Fruit fly (Drosophila melanogaster) whole organism, prepupa: ENCODE data around the gene Sam-S.

ENCODE experiments used
- Blimp-1 ChIP-seq: fragments of 200-800 bp; sonication (Bioruptor generic); optimal IDR thresholded peaks from 3 replicates; lab custom pipeline; 2017; ENCODE audit warnings: missing biosample characterization, missing genetic modification characterization, mild to moderate bottlenecking, moderate library complexity, missing genetic modification reagents
- CG10631 ChIP-seq: fragments of 200-800 bp; sonication (Bioruptor generic); optimal IDR thresholded peaks from 2 replicates; lab custom pipeline; 2016; ENCODE audit warnings: missing biosample characterization, missing genetic modification characterization
- CG11294 ChIP-seq: fragments of 200-800 bp; sonication (Bioruptor generic); IDR thresholded peaks from 2 replicates; pipeline ENCODE4 v1.3.6; 2022; ENCODE audit warnings: missing biosample characterization, missing genetic modification characterization
- CG11762 ChIP-seq: fragments of 200-800 bp; sonication (Bioruptor generic); optimal IDR thresholded peaks from 3 replicates; lab custom pipeline; 2016; ENCODE audit warnings: missing biosample characterization, missing genetic modification characterization; ENCODE audit not compliant: insufficient read depth
- CG11902 ChIP-seq: fragments of 200-800 bp; sonication (Bioruptor generic); optimal IDR thresholded peaks from 3 replicates; lab custom pipeline; 2016; ENCODE audit warnings: missing biosample characterization, missing genetic modification characterization
- CG1621 ChIP-seq: fragments of 200-800 bp; sonication (Bioruptor generic); optimal IDR thresholded peaks from 3 replicates; lab custom pipeline; 2018; ENCODE audit warnings: missing biosample characterization, mild to moderate bottlenecking, missing genetic modification characterization
- CG3032 ChIP-seq: fragments of 200-800 bp; optimal IDR thresholded peaks from 2 replicates; lab custom pipeline; 2019; ENCODE audit warnings: missing biosample characterization, mild to moderate bottlenecking, missing genetic modification characterization, moderate library complexity
- CG31627 ChIP-seq: fragments of 200-800 bp; sonication (Bioruptor generic); optimal IDR thresholded peaks from 3 replicates; lab custom pipeline; 2016; ENCODE audit warnings: missing biosample characterization, missing genetic modification characterization
- CG32006 ChIP-seq: fragments of 200-800 bp; sonication (Bioruptor generic); optimal IDR thresholded peaks from 3 replicates; lab custom pipeline; 2017; ENCODE audit warnings: missing biosample characterization, mild to moderate bottlenecking, missing genetic modification characterization
- CG34406 ChIP-seq: fragments of 200-800 bp; sonication (Bioruptor generic); optimal IDR thresholded peaks from 3 replicates; lab custom pipeline; 2016; ENCODE audit warnings: missing biosample characterization, missing genetic modification characterization
- CG4318 ChIP-seq: fragments of 200-800 bp; sonication (Bioruptor generic); optimal IDR thresholded peaks from 3 replicates; lab custom pipeline; 2017; ENCODE audit warnings: missing biosample characterization, mild to moderate bottlenecking, missing genetic modification characterization
- CG6163 ChIP-seq: fragments of 200-800 bp; sonication (Bioruptor generic); IDR thresholded peaks from 3 replicates; pipeline ENCODE4 v1.3.6; 2022; ENCODE audit warnings: missing biosample characterization, missing genetic modification characterization
- CG6276 ChIP-seq: fragments of 200-800 bp; sonication (Bioruptor generic); optimal IDR thresholded peaks from 2 replicates; lab custom pipeline; 2017; ENCODE audit warnings: missing biosample characterization, mild to moderate bottlenecking, missing genetic modification characterization
- CG6792 ChIP-seq: fragments of 200-800 bp; sonication (Bioruptor generic); optimal IDR thresholded peaks from 3 replicates; lab custom pipeline; 2016; ENCODE audit warnings: missing biosample characterization, missing genetic modification characterization
- CG6808 ChIP-seq: fragments of 200-800 bp; sonication (Bioruptor generic); optimal IDR thresholded peaks from 3 replicates; lab custom pipeline; 2017; ENCODE audit warnings: missing biosample characterization, missing genetic modification characterization, mild to moderate bottlenecking, moderate library complexity, missing genetic modification reagents
- CG6854 ChIP-seq: fragments of 200-800 bp; sonication (Bioruptor generic); optimal IDR thresholded peaks from 2 replicates; lab custom pipeline; 2017; ENCODE audit warnings: missing biosample characterization, mild to moderate bottlenecking, missing genetic modification characterization
- CG8119 ChIP-seq: fragments of 200-800 bp; sonication (Bioruptor generic); IDR thresholded peaks from 3 replicates; pipeline ENCODE4 v1.3.6; 2022; ENCODE audit warnings: missing biosample characterization, missing genetic modification characterization
- CG8319 ChIP-seq: fragments of 200-800 bp; sonication (Bioruptor generic); optimal IDR thresholded peaks from 3 replicates; lab custom pipeline; 2016; ENCODE audit warnings: missing biosample characterization, missing genetic modification characterization
- CG8632 ChIP-seq: fragments of 200-800 bp; sonication (Bioruptor generic); optimal IDR thresholded peaks from 3 replicates; lab custom pipeline; 2016; ENCODE audit warnings: missing biosample characterization, missing genetic modification characterization
- CG9139 ChIP-seq: fragments of 200-800 bp; sonication (Bioruptor generic); optimal IDR thresholded peaks from 3 replicates; lab custom pipeline; 2017; ENCODE audit warnings: missing biosample characterization, mild to moderate bottlenecking, missing genetic modification characterization
- Eip75B ChIP-seq: fragments of 200-800 bp; sonication (Bioruptor generic); optimal IDR thresholded peaks from 3 replicates; lab custom pipeline; 2016; ENCODE audit warnings: missing biosample characterization, missing genetic modification characterization
- Eip78C ChIP-seq: fragments of 200-800 bp; sonication (Bioruptor generic); peaks from one replicate; lab custom pipeline; 2016; ENCODE audit warnings: missing biosample characterization, missing genetic modification characterization
- Eip93F ChIP-seq: fragments of 200-800 bp; sonication (Bioruptor generic); optimal IDR thresholded peaks from 2 replicates; lab custom pipeline; 2016; ENCODE audit warnings: missing biosample characterization, mild to moderate bottlenecking, missing genetic modification characterization
- Ets21C ChIP-seq: fragments of 200-800 bp; sonication (Bioruptor generic); optimal IDR thresholded peaks from 3 replicates; lab custom pipeline; 2016; ENCODE audit warnings: missing biosample characterization, missing genetic modification characterization
- Ets96B ChIP-seq: fragments of 200-800 bp; optimal IDR thresholded peaks from 2 replicates; lab custom pipeline; 2019; ENCODE audit warnings: missing biosample characterization, mild to moderate bottlenecking, missing genetic modification characterization, moderate library complexity
- Hr38 ChIP-seq: sonication (Bioruptor generic); optimal IDR thresholded peaks from 2 replicates; lab custom pipeline; 2016; ENCODE audit warnings: missing biosample characterization, missing genetic modification characterization
- Hr39 ChIP-seq: fragments of 200-800 bp; sonication (Bioruptor generic); optimal IDR thresholded peaks from 2 replicates; lab custom pipeline; 2016; ENCODE audit warnings: missing biosample characterization, missing genetic modification characterization
- Hr4 ChIP-seq: fragments of 200-800 bp; sonication (Bioruptor generic); optimal IDR thresholded peaks from 3 replicates; lab custom pipeline; 2016; ENCODE audit warnings: missing biosample characterization, missing genetic modification characterization
- Lpt ChIP-seq: fragments of 200-800 bp; sonication (Bioruptor generic); optimal IDR thresholded peaks from 3 replicates; lab custom pipeline; 2016; ENCODE audit warnings: missing biosample characterization, missing genetic modification characterization
- OdsH ChIP-seq: fragments of 200-800 bp; sonication (Bioruptor generic); optimal IDR thresholded peaks from 3 replicates; lab custom pipeline; 2016; ENCODE audit warnings: missing biosample characterization, missing genetic modification characterization
- Smox ChIP-seq: fragments of 200-800 bp; sonication (Bioruptor generic); optimal IDR thresholded peaks from 3 replicates; lab custom pipeline; 2016; ENCODE audit warnings: missing biosample characterization, missing genetic modification characterization
- Sox102F ChIP-seq: fragments of 200-800 bp; sonication (Bioruptor generic); optimal IDR thresholded peaks from 2 replicates; lab custom pipeline; 2016; ENCODE audit warnings: missing biosample characterization, mild to moderate bottlenecking, missing genetic modification characterization
- Sox14 ChIP-seq: fragments of 200-800 bp; sonication (Bioruptor generic); optimal IDR thresholded peaks from 3 replicates; lab custom pipeline; 2016; ENCODE audit warnings: missing biosample characterization, missing genetic modification characterization
- Sox15 ChIP-seq: fragments of 200-800 bp; sonication (Bioruptor generic); optimal IDR thresholded peaks from 3 replicates; lab custom pipeline; 2016; ENCODE audit warnings: missing biosample characterization, missing genetic modification characterization
- acj6 ChIP-seq: fragments of 200-800 bp; sonication (Bioruptor generic); optimal IDR thresholded peaks from 3 replicates; lab custom pipeline; 2016; ENCODE audit warnings: missing biosample characterization, missing genetic modification characterization
- cyc ChIP-seq: fragments of 200-800 bp; sonication (Bioruptor generic); optimal IDR thresholded peaks from 3 replicates; lab custom pipeline; 2016; ENCODE audit warnings: missing biosample characterization, missing genetic modification characterization
- dac ChIP-seq: fragments of 200-800 bp; sonication (Bioruptor generic); optimal IDR thresholded peaks from 2 replicates; lab custom pipeline; 2017; ENCODE audit warnings: missing biosample characterization, mild to moderate bottlenecking, missing genetic modification characterization
- dsx ChIP-seq: fragments of 200-800 bp; optimal IDR thresholded peaks from 3 replicates; lab custom pipeline; 2019; ENCODE audit warnings: missing biosample characterization, mild to moderate bottlenecking, missing genetic modification characterization, moderate library complexity; ENCODE audit not compliant: poor library complexity, severe bottlenecking
- eg ChIP-seq: fragments of 200-800 bp; sonication (Bioruptor generic); IDR thresholded peaks from 3 replicates; pipeline ENCODE4 v1.3.6; 2022; ENCODE audit warnings: missing biosample characterization, missing genetic modification characterization
- esn ChIP-seq: fragments of 200-800 bp; sonication (Bioruptor generic); optimal IDR thresholded peaks from 2 replicates; lab custom pipeline; 2016; ENCODE audit warnings: missing biosample characterization, mild to moderate bottlenecking, missing genetic modification characterization, moderate library complexity
- fd85E ChIP-seq: fragments of 200-800 bp; sonication (Bioruptor generic); optimal IDR thresholded peaks from 3 replicates; lab custom pipeline; 2016; ENCODE audit warnings: missing biosample characterization, missing genetic modification characterization
- fkh ChIP-seq: fragments of 200-800 bp; sonication (Bioruptor generic); optimal IDR thresholded peaks from 3 replicates; lab custom pipeline; 2017; ENCODE audit warnings: missing biosample characterization, mild to moderate bottlenecking, missing genetic modification characterization, moderate library complexity
- lz ChIP-seq: fragments of 200-800 bp; sonication (Bioruptor generic); optimal IDR thresholded peaks from 3 replicates; lab custom pipeline; 2016; ENCODE audit warnings: missing biosample characterization, missing genetic modification characterization
- pdm3 ChIP-seq: fragments of 200-800 bp; sonication (Bioruptor generic); optimal IDR thresholded peaks from 3 replicates; lab custom pipeline; 2016; ENCODE audit warnings: missing biosample characterization, missing genetic modification characterization
- salr ChIP-seq, 2 experiments: fragments of 200-800 bp; sonication (Bioruptor generic); optimal IDR thresholded peaks; 3 replicates each; lab custom pipeline; 2016 to 2018; ENCODE audit warnings: missing biosample characterization in 2 of 2, missing genetic modification characterization in 2 of 2, mild to moderate bottlenecking in 1 of 2
- spab ChIP-seq: fragments of 200-800 bp; sonication (Bioruptor generic); optimal IDR thresholded peaks from 2 replicates; lab custom pipeline; 2017; ENCODE audit warnings: missing biosample characterization, mild to moderate bottlenecking, missing genetic modification characterization, missing genetic modification reagents
- ss ChIP-seq, 2 experiments: fragments of 200-800 bp; sonication (Bioruptor generic); optimal IDR thresholded peaks; 2 replicates in 1 of 2; 3 replicates in 1 of 2; lab custom pipeline; 2017 to 2018; ENCODE audit warnings: mild to moderate bottlenecking in 2 of 2, missing biosample characterization in 2 of 2, missing genetic modification characterization in 2 of 2, moderate library complexity in 1 of 2
- svp ChIP-seq: fragments of 200-800 bp; sonication (Bioruptor generic); peaks from one replicate; lab custom pipeline; 2016; ENCODE audit warnings: missing biosample characterization, missing genetic modification characterization
- topi ChIP-seq: fragments of 200-800 bp; sonication (Bioruptor generic); optimal IDR thresholded peaks from 3 replicates; lab custom pipeline; 2016; ENCODE audit warnings: missing biosample characterization, missing genetic modification characterization
- vri ChIP-seq: fragments of 200-800 bp; sonication (Bioruptor generic); optimal IDR thresholded peaks from 3 replicates; lab custom pipeline; 2016; ENCODE audit warnings: missing biosample characterization, mild to moderate bottlenecking, missing genetic modification characterization

The Sam-S gene

DNA sequence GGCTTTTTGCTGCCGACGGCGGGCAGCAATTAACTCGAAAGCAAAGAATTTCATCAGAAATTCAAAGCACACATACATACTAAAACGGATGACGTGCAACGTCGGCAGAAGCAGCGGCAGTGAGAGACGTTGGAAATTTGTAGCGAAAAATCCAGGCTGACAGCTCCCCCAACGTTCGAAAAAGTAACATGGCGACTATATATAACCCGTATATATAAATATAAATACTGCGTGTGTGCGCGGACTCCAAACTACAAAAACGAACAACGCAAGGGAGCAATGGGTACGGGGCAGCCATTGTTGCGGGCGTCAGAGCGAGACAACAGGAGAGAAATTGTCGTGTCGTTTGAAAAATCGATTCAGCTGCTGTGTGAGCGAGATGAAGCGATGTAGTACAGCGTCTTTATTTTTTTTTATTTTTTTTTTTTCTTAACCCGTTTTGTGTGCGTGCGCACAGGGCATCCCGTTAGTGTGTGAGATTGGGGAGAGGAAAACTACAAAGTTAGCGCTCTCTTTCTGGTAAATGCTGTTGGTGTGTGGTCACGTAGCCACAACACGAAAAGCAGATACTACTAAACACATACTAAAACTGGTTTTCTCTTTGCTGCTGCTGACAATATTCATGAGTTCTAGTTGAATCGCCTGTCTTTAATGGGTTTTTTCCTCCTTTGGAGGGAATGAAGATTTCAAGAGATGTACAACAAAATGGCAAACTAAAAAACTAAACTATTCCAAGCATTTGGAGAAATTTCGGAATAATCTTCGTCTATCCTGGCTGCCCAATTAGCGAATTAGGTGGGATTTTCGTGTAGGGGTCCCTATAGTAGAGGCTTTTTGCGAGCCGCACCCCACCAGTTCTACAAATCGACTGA, 54.1 kb downstream of the Sam-S start:
- TF ChIP-seq CG10631 (GFP tag; lab: Kevin White, UChicago) (peak; percentile 70), esn (peak; percentile 52), Ets21C (no peak), Hr38 (GFP tag; lab: Kevin White, UChicago) (no peak), CG34406 (GFP tag; lab: Kevin White, UChicago) (peak; percentile 54), Hr4 (peak; percentile 57), pdm3 (GFP tag; lab: Kevin White, UChicago) (peak; percentile 86), CG11762 (GFP tag; lab: Kevin White, UChicago) (peak; percentile 44), cyc (GFP tag; lab: Kevin White, UChicago) (no peak), CG8119 (GFP tag; lab: Robert Waterston, UW) (no peak), CG6792 (GFP tag; lab: Kevin White, UChicago) (peak; percentile 41), lz (GFP tag; lab: Kevin White, UChicago) (peak; percentile 17), Eip78C (peak; percentile 88), CG1621 (tag; lab: Kevin White, UChicago) (peak; percentile 80), salr (GFP tag; optimal IDR thresholded peaks at IDR 0.05; lab: Kevin White, UChicago) (peak; percentile 73 to 86), svp (GFP tag; lab: Kevin White, UChicago) (peak; percentile 88), CG31627 (GFP tag; lab: Kevin White, UChicago) (peak; percentile 2), vri (GFP tag; lab: Kevin White, UChicago) (peak; percentile 91), topi (GFP tag; lab: Kevin White, UChicago) (peak; percentile 52), CG4318 (GFP tag; lab: Kevin White, UChicago) (peak; percentile 58), Hr39 (GFP tag; lab: Kevin White, UChicago) (no peak), Smox (GFP tag; lab: Kevin White, UChicago) (peak; percentile 29), Sox102F (GFP tag; lab: Kevin White, UChicago) (peak; percentile 83), CG6276 (GFP tag; lab: Kevin White, UChicago) (peak; percentile 80), fkh (peak; percentile 92), Blimp-1 (GFP tag; lab: Kevin White, UChicago) (no peak), ss (GFP tag; optimal IDR thresholded peaks at IDR 0.05; lab: Kevin White, UChicago) (peak; percentile 94 to 97), CG11902 (GFP tag; lab: Kevin White, UChicago) (no peak), dac (GFP tag; lab: Kevin White, UChicago) (peak; percentile 92), spab (GFP tag; lab: Kevin White, UChicago) (peak; percentile 78), Lpt (GFP tag; lab: Kevin White, UChicago) (peak; percentile 97), Sox14 (peak; percentile 77), Eip75B (GFP tag; lab: Kevin White, UChicago) (peak; percentile 88), Sox15 (GFP tag; lab: Kevin White, UChicago) (no peak), Ets96B (tag; lab: Kevin White, UChicago) (peak; percentile 76), CG9139 (GFP tag; lab: Kevin White, UChicago) (peak; percentile 85), fd85E (GFP tag; lab: Kevin White, UChicago) (peak; percentile 87), Eip93F (GFP tag; lab: Kevin White, UChicago) (peak; percentile 92), CG6163 (GFP tag; lab: Robert Waterston, UW) (no peak), CG6854 (GFP tag; lab: Kevin White, UChicago) (peak; percentile 23), eg (no peak), CG32006 (GFP tag; lab: Kevin White, UChicago) (peak; percentile 87), dsx (GFP tag; lab: Kevin White, UChicago) (peak; percentile 85), CG8319 (GFP tag; lab: Kevin White, UChicago) (peak; percentile 58), CG11294 (GFP tag; lab: Robert Waterston, UW) (no peak), OdsH (GFP tag; lab: Kevin White, UChicago) (peak; percentile 85), CG8632 (GFP tag; lab: Kevin White, UChicago) (peak; percentile 74), CG6808 (GFP tag; lab: Kevin White, UChicago) (peak; percentile 85), CG3032 (tag; lab: Kevin White, UChicago) (peak; percentile 69), acj6 (GFP tag; lab: Kevin White, UChicago) (peak; percentile 29)
